Fruit fly (Drosophila melanogaster) whole organism, embryonic: ENCODE data around the gene CG11655.

Experiments
- Adf1 ChIP-seq: fragments of 200-800 bp; sonication (Bioruptor generic); IDR thresholded peaks from 2 replicates; pipeline ENCODE4 v1.3.6; 2022; ENCODE audit warnings: missing biosample characterization, missing genetic modification characterization
- Antp ChIP-seq: fragments of 200-800 bp; sonication (Bioruptor generic); optimal IDR thresholded peaks from 3 replicates; lab custom pipeline; 2016; ENCODE audit warnings: missing biosample characterization, missing genetic modification characterization
- Awh ChIP-seq: fragments of 200-800 bp; sonication (Bioruptor generic); IDR thresholded peaks from 2 replicates; pipeline ENCODE4, ENCODE4 v1.3.6; 2022; ENCODE audit warnings: missing biosample characterization, missing genetic modification characterization
- Bdp1 ChIP-seq: fragments of 200-800 bp; sonication (Bioruptor generic); optimal IDR thresholded peaks from 3 replicates; lab custom pipeline; 2016; ENCODE audit warnings: missing biosample characterization, missing genetic modification characterization
- CG10543 ChIP-seq: fragments of 200-800 bp; sonication (Bioruptor generic); optimal IDR thresholded peaks from 3 replicates; lab custom pipeline; 2017; ENCODE audit warnings: missing biosample characterization, mild to moderate bottlenecking, missing genetic modification characterization, moderate library complexity
- CG10959 ChIP-seq: fragments of 200-800 bp; sonication (Bioruptor generic); IDR thresholded peaks from 2 replicates; pipeline ENCODE4 v1.3.6; 2022; ENCODE audit warnings: missing biosample characterization, missing genetic modification characterization
- CG11247 ChIP-seq: fragments of 200-800 bp; sonication (Bioruptor generic); IDR thresholded peaks from 2 replicates; pipeline ENCODE4 v1.3.6; 2022; ENCODE audit warnings: missing biosample characterization, missing genetic modification characterization
- CG12219 ChIP-seq: fragments of 200-800 bp; sonication (Bioruptor generic); optimal IDR thresholded peaks from 3 replicates; lab custom pipeline; 2018; ENCODE audit warnings: missing biosample characterization, mild to moderate bottlenecking, missing genetic modification characterization
- CG12299 ChIP-seq: fragments of 200-800 bp; sonication (Bioruptor generic); optimal IDR thresholded peaks from 2 replicates; lab custom pipeline; 2018; ENCODE audit warnings: missing biosample characterization, mild to moderate bottlenecking, missing genetic modification characterization
- CG12391 ChIP-seq: fragments of 200-800 bp; sonication (Bioruptor generic); optimal IDR thresholded peaks from 3 replicates; lab custom pipeline; 2018; ENCODE audit warnings: missing biosample characterization, mild to moderate bottlenecking, missing genetic modification characterization, moderate library complexity
- CG13296 ChIP-seq: fragments of 200-800 bp; sonication (Bioruptor generic); optimal IDR thresholded peaks from 3 replicates; lab custom pipeline; 2018; ENCODE audit warnings: missing biosample characterization, mild to moderate bottlenecking, missing genetic modification characterization
- CG13775 ChIP-seq: fragments of 200-800 bp; sonication (Bioruptor generic); optimal IDR thresholded peaks from 3 replicates; lab custom pipeline; 2017; ENCODE audit warnings: missing biosample characterization, mild to moderate bottlenecking, missing genetic modification characterization
- CG1792 ChIP-seq: fragments of 200-800 bp; sonication (Bioruptor generic); optimal IDR thresholded peaks from 2 replicates; lab custom pipeline; 2016; ENCODE audit warnings: missing biosample characterization, missing genetic modification characterization
- CG18262 ChIP-seq: fragments of 200-800 bp; optimal IDR thresholded peaks from 3 replicates; lab custom pipeline; 2019; ENCODE audit warnings: missing biosample characterization, mild to moderate bottlenecking, missing genetic modification characterization, moderate library complexity
- CG18599 ChIP-seq: fragments of 200-800 bp; sonication (Bioruptor generic); optimal IDR thresholded peaks from 3 replicates; lab custom pipeline; 2017; ENCODE audit warnings: missing biosample characterization, missing genetic modification characterization, mild to moderate bottlenecking, moderate library complexity, missing genetic modification reagents
- CG2116 ChIP-seq: fragments of 200-800 bp; sonication (Bioruptor generic); optimal IDR thresholded peaks from 3 replicates; lab custom pipeline; 2018; ENCODE audit warnings: missing biosample characterization, mild to moderate bottlenecking, missing genetic modification characterization
- CG4617 ChIP-seq: fragments of 200-800 bp; sonication (Bioruptor generic); optimal IDR thresholded peaks from 3 replicates; lab custom pipeline; 2016; ENCODE audit warnings: missing biosample characterization, missing genetic modification characterization, borderline replicate concordance
- CG6689 ChIP-seq: fragments of 200-800 bp; sonication (Bioruptor generic); IDR thresholded peaks from 2 replicates; pipeline ENCODE4 v1.3.6; 2022; ENCODE audit warnings: missing biosample characterization, missing genetic modification characterization
- CG6765 ChIP-seq: fragments of 200-800 bp; sonication (Bioruptor generic); optimal IDR thresholded peaks from 3 replicates; lab custom pipeline; 2017; ENCODE audit warnings: missing biosample characterization, mild to moderate bottlenecking, missing genetic modification characterization
- CG8281 ChIP-seq: fragments of 200-800 bp; sonication (Bioruptor generic); optimal IDR thresholded peaks from 2 replicates; lab custom pipeline; 2018; ENCODE audit warnings: missing biosample characterization, mild to moderate bottlenecking, missing genetic modification characterization, moderate library complexity
- CG9437 ChIP-seq: fragments of 200-800 bp; sonication (Bioruptor generic); optimal IDR thresholded peaks from 2 replicates; lab custom pipeline; 2018; ENCODE audit warnings: missing biosample characterization, mild to moderate bottlenecking, missing genetic modification characterization
- CTCF ChIP-seq: fragments of 200-800 bp; sonication (Bioruptor generic); optimal IDR thresholded peaks from 2 replicates; lab custom pipeline; 2017; ENCODE audit warnings: missing biosample characterization, mild to moderate bottlenecking, missing genetic modification characterization, moderate library complexity
- Chrac-16 ChIP-seq: fragments of 200-800 bp; sonication (Bioruptor generic); optimal IDR thresholded peaks from 3 replicates; lab custom pipeline; 2016; ENCODE audit warnings: missing biosample characterization, missing genetic modification characterization
- D19A ChIP-seq: fragments of 200-800 bp; optimal IDR thresholded peaks from 3 replicates; lab custom pipeline; 2019; ENCODE audit warnings: missing biosample characterization, mild to moderate bottlenecking, missing genetic modification characterization, moderate library complexity
- Ets65A ChIP-seq: fragments of 200-800 bp; sonication (Bioruptor generic); peaks from one replicate; lab custom pipeline; 2016; ENCODE audit warnings: missing biosample characterization, missing genetic modification characterization
- Fer1 ChIP-seq: fragments of 200-800 bp; sonication (Bioruptor generic); optimal IDR thresholded peaks from 2 replicates; lab custom pipeline; 2017; ENCODE audit warnings: missing biosample characterization, mild to moderate bottlenecking, missing genetic modification characterization
- Gug ChIP-seq: fragments of 200-800 bp; sonication (Bioruptor generic); IDR thresholded peaks from 4 replicates; pipeline ENCODE4 v1.3.6; 2022; ENCODE audit warnings: missing biosample characterization, missing genetic modification characterization
- Lhr ChIP-seq: fragments of 200-800 bp; sonication (Bioruptor generic); optimal IDR thresholded peaks from 3 replicates; lab custom pipeline; 2017; ENCODE audit warnings: mild to moderate bottlenecking, missing biosample characterization, missing genetic modification reagents, missing genetic modification characterization
- Neu2 ChIP-seq: fragments of 200-800 bp; sonication (Bioruptor generic); optimal IDR thresholded peaks from 3 replicates; lab custom pipeline; 2016; ENCODE audit warnings: missing biosample characterization, missing genetic modification characterization, borderline replicate concordance
- Nf-YC ChIP-seq: fragments of 200-800 bp; optimal IDR thresholded peaks from 3 replicates; lab custom pipeline; 2019; ENCODE audit warnings: missing biosample characterization, mild to moderate bottlenecking, missing genetic modification characterization, moderate library complexity
- Optix ChIP-seq: fragments of 200-800 bp; sonication (Bioruptor generic); IDR thresholded peaks from 3 replicates; pipeline ENCODE4 v1.3.6; 2022; ENCODE audit warnings: missing biosample characterization, missing genetic modification characterization
- Sin3A ChIP-seq: fragments of >200 bp; optimal IDR thresholded peaks from 2 replicates; lab custom pipeline; 2018
- ara ChIP-seq: fragments of 200-800 bp; sonication (Bioruptor generic); IDR thresholded peaks from 2 replicates; pipeline ENCODE4 v1.3.6; 2022; ENCODE audit warnings: missing biosample characterization, missing genetic modification characterization
- bab2 ChIP-seq: fragments of 200-800 bp; sonication (Bioruptor generic); optimal IDR thresholded peaks from 2 replicates; lab custom pipeline; 2016; ENCODE audit warnings: missing biosample characterization, missing genetic modification characterization
- chinmo ChIP-seq: fragments of 200-800 bp; sonication (Bioruptor generic); IDR thresholded peaks from 4 replicates; pipeline ENCODE4 v1.3.6; 2022; ENCODE audit warnings: missing biosample characterization, missing genetic modification characterization; ENCODE audit not compliant: partially characterized antibody
- ci ChIP-seq: fragments of 200-800 bp; sonication (Bioruptor generic); IDR thresholded peaks from 3 replicates; pipeline ENCODE4 v1.3.6; 2022; ENCODE audit warnings: missing biosample characterization, missing genetic modification characterization
- crol ChIP-seq: fragments of 200-800 bp; sonication (Bioruptor generic); IDR thresholded peaks from 2 replicates; pipeline ENCODE4 v1.3.6; 2022; ENCODE audit warnings: missing biosample characterization, missing genetic modification characterization
- gce ChIP-seq: fragments of 200-800 bp; sonication (Bioruptor generic); IDR thresholded peaks from 3 replicates; pipeline ENCODE4 v1.3.6; 2022; ENCODE audit warnings: missing biosample characterization, missing genetic modification characterization
- grn ChIP-seq: fragments of 200-800 bp; sonication (Bioruptor generic); optimal IDR thresholded peaks from 3 replicates; lab custom pipeline; 2017; ENCODE audit warnings: missing biosample characterization, missing genetic modification characterization
- gro ChIP-seq: fragments of 200-800 bp; sonication (Bioruptor generic); optimal IDR thresholded peaks from 2 replicates; lab custom pipeline; 2016; ENCODE audit warnings: missing biosample characterization, missing genetic modification characterization
- h ChIP-seq: fragments of >200 bp; optimal IDR thresholded peaks from 2 replicates; lab custom pipeline; 2017
- her ChIP-seq: fragments of 200-800 bp; sonication (Bioruptor generic); optimal IDR thresholded peaks from 2 replicates; lab custom pipeline; 2016; ENCODE audit warnings: missing biosample characterization, missing genetic modification characterization
- phol ChIP-seq: fragments of 200-800 bp; sonication (Bioruptor generic); optimal IDR thresholded peaks from 3 replicates; lab custom pipeline; 2018; ENCODE audit warnings: missing biosample characterization, mild to moderate bottlenecking, missing genetic modification characterization, moderate library complexity
- schlank ChIP-seq: fragments of 200-800 bp; sonication (Bioruptor generic); optimal IDR thresholded peaks from 2 replicates; lab custom pipeline; 2018; ENCODE audit warnings: missing biosample characterization, mild to moderate bottlenecking, missing genetic modification characterization
- slou ChIP-seq: fragments of 200-800 bp; sonication (Bioruptor generic); optimal IDR thresholded peaks from 3 replicates; lab custom pipeline; 2016; ENCODE audit warnings: missing biosample characterization, missing genetic modification characterization
- slp2 ChIP-seq: fragments of 200-800 bp; sonication (Bioruptor generic); optimal IDR thresholded peaks from 2 replicates; lab custom pipeline; 2016; ENCODE audit warnings: missing biosample characterization, missing genetic modification characterization
- sug ChIP-seq: fragments of 200-800 bp; optimal IDR thresholded peaks from 2 replicates; lab custom pipeline; 2019; ENCODE audit warnings: missing biosample characterization, mild to moderate bottlenecking, missing genetic modification characterization, moderate library complexity
- tll ChIP-seq, 2 experiments: fragments of 200-800 bp in 1 of 2; fragments of >200 bp in 1 of 2; sonication (Bioruptor generic) in 1 of 2; optimal IDR thresholded peaks; 2 replicates each; lab custom pipeline; 2017 to 2019; ENCODE audit warnings: missing biosample characterization in 2 of 2, missing genetic modification characterization in 2 of 2, mild to moderate bottlenecking in 1 of 2, moderate library complexity in 1 of 2
- trem ChIP-seq: fragments of 200-800 bp; optimal IDR thresholded peaks from 3 replicates; lab custom pipeline; 2019; ENCODE audit warnings: missing biosample characterization, mild to moderate bottlenecking, missing genetic modification characterization, moderate library complexity
- zen ChIP-seq: fragments of 200-800 bp; sonication (Bioruptor generic); optimal IDR thresholded peaks from 3 replicates; lab custom pipeline; 2018; ENCODE audit warnings: missing biosample characterization, mild to moderate bottlenecking, missing genetic modification characterization, moderate library complexity
- zfh2 ChIP-seq: fragments of 200-800 bp; sonication (Bioruptor generic); optimal IDR thresholded peaks from 2 replicates; lab custom pipeline; 2016; ENCODE audit warnings: missing biosample characterization, missing genetic modification characterization

Gene CG11655

DNA sequence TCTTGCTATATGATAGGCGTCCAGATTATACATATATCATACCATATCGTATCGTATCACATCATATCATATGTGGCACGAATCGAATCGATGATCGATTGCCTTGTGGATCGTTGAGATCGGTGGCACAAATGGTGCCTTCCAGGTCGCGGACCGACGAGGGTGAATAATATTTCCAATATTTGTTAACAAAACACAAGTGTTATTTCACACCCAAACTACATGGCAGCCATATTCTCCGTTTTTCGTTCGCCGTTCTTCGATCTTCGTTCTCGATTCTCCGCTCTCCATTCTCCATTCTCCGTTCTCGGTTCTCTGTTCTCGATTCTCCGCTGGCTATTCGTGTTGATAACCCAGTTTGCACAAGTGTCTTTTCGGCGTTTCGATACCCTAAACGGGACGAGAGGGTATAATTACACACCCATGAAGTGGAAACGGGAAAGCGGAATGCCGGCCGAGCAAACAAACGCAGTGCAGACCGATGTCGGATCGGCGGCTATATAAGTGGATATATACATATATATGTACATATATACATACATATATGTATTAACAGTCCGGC is 48.5 kb downstream of the CG11655 start (continued):
- TF ChIP-seq D19A (tag; lab: Kevin White, UChicago) = peak; percentile 74
- TF ChIP-seq CG18599 (GFP tag; lab: Kevin White, UChicago) = peak; percentile 24
- peak; percentile 6 for TF ChIP-seq CG10543

DNA sequence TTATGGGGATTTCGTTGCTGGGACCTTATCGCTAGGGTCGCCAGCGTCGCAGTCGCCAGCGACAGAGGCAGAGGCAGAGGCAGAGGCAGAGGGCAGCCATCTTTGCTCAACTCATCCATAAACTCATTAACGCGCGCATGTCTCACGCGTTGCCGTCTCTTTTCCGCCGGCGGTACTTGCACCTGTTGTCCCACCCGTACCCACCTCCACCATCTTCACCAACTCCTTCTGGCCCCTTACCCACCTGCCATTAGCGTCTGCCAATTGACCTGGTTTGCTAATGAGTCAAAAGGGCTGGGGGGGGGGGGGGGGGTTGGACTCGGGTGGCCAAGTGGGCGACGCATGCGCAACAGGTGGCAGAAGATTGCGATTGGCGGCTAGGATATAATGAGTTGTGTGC is 49.6 kb downstream of the CG11655 start:
- no peak for TF ChIP-seq h
- TF ChIP-seq chinmo (GFP tag; lab: Robert Waterston, UW) = no peak
- peak; percentile 76 for TF ChIP-seq crol (GFP tag; lab: Robert Waterston, UW)
- TF ChIP-seq schlank (tag; lab: Kevin White, UChicago) = no peak
- TF ChIP-seq Ets65A (GFP tag; lab: Kevin White, UChicago) = peak; percentile 24
- no peak for TF ChIP-seq CG6689 (GFP tag; lab: Robert Waterston, UW)
- TF ChIP-seq Fer1 (GFP tag; lab: Kevin White, UChicago) = no peak
- TF ChIP-seq CG13296 (GFP tag; lab: Kevin White, UChicago) = no peak
- TF ChIP-seq ci = 0 out of 3 replicates have a peak, but pooled peaks have one; percentile 2
- TF ChIP-seq zfh2 (GFP tag; lab: Kevin White, UChicago) = no peak
- no peak for TF ChIP-seq CG12299
- TF ChIP-seq Bdp1 (GFP tag; lab: Kevin White, UChicago) = no peak
- TF ChIP-seq CG12219 (GFP tag; lab: Kevin White, UChicago) = no peak
- TF ChIP-seq zen (tag; lab: Kevin White, UChicago) = peak; percentile 8
- no peak for TF ChIP-seq CG18262 (tag; lab: Kevin White, UChicago)
- no peak for TF ChIP-seq Sin3A
- TF ChIP-seq Chrac-16 (GFP tag; lab: Kevin White, UChicago) = no peak
- TF ChIP-seq gro (GFP tag; lab: Kevin White, UChicago) = no peak
- no peak for TF ChIP-seq CG8281 (tag; lab: Kevin White, UChicago)
- TF ChIP-seq CG13775 = no peak
- no peak for TF ChIP-seq CG2116
- TF ChIP-seq Antp = no peak
- no peak for TF ChIP-seq CG12391
- no peak for TF ChIP-seq Lhr (GFP tag; lab: Kevin White, UChicago)
- no peak for TF ChIP-seq slp2 (GFP tag; lab: Kevin White, UChicago)
- TF ChIP-seq her (GFP tag; lab: Kevin White, UChicago) = no peak
- TF ChIP-seq CG6765 (GFP tag; lab: Kevin White, UChicago) = no peak
- TF ChIP-seq CG10959 = no peak
- TF ChIP-seq CG4617 = no peak
- TF ChIP-seq CG9437 (GFP tag; lab: Kevin White, UChicago) = no peak
- TF ChIP-seq CTCF = no peak
- TF ChIP-seq CG10543 = peak; percentile 26
- TF ChIP-seq CG1792 = no peak
- peak; percentile 43 for TF ChIP-seq phol (tag; lab: Kevin White, UChicago)
- no peak for TF ChIP-seq tll (GFP tag; optimal IDR thresholded peaks at IDR 0.05; lab: Kevin White, UChicago)
- TF ChIP-seq sug (tag; lab: Kevin White, UChicago) = peak; percentile 45
- TF ChIP-seq Optix (GFP tag; lab: Robert Waterston, UW) = no peak
- TF ChIP-seq trem (tag; lab: Kevin White, UChicago) = no peak
- no peak for TF ChIP-seq grn (GFP tag; lab: Kevin White, UChicago)
- no peak for TF ChIP-seq gce (GFP tag; lab: Robert Waterston, UW)
- no peak for TF ChIP-seq bab2 (GFP tag; lab: Kevin White, UChicago)
- peak; percentile 88 for TF ChIP-seq Adf1
- TF ChIP-seq Gug (GFP tag; lab: Robert Waterston, UW) = no peak
- peak; percentile 55 for TF ChIP-seq Nf-YC (tag; lab: Kevin White, UChicago)
- 0 out of 2 replicates have a peak, but pooled peaks have one; percentile 23 for TF ChIP-seq Awh (GFP tag; lab: Robert Waterston, UW)
- no peak for TF ChIP-seq CG11247 (GFP tag; lab: Robert Waterston, UW)
- no peak for TF ChIP-seq slou
- TF ChIP-seq ara (GFP tag; lab: Robert Waterston, UW) = no peak
- TF ChIP-seq Neu2 = no peak
